In the genomic region with DNA sequence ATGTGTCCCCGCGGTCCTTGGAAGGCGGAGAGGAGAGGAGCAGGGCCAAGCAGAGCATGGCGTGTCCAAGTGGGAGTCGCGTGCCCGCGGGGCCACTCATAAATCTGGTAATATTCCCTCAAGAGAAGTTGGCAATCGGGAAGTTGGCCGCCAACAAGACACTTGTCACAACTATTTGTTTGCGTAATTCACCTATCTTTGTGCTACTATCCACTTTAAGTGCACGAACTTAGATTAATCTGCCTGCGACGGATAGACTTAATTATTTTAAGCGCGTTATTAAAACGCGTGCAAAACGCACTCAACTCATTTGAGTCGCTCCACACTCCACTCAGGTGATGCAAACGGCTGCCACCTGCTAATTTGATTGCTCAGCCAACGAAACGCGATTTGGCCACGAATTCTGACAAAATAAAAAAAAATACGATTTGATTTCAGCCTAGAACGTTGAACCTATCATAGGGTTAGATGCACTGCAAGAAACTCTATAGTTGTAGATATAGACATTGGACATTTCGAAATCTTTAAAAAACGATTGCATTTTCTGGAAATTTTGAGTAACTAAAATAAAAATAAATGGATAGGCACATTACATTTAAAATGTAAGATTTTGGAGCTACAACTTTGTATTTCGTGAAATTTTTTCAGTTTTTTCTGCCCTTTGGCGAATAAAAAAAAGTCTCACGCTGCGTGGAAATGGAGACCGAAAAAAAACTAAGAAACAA, we compare ENCODE assay signal across 1 fruit fly cellular context.
A peak's percentile ranks its signal among the peaks of the same experiment; 100 is the strongest.
TF ChIP-seq lines count a peak whose summit lies in the region.

No protein-coding gene starts in this region.

TF ChIP-seq in whole organism, embryonic, 481 proteins besides CTCF, POLR2A, EP300 and RAD21 (continued from another document and continues in another):
- TF ChIP-seq Oaz (GFP tag; IDR thresholded peaks at IDR 0.05; lab: Robert Waterston, UW) (no peak), CG17568 (GFP tag; optimal IDR thresholded peaks at IDR 0.05; lab: Kevin White, UChicago) (peak; percentile 46), cad (GFP tag; optimal IDR thresholded peaks at IDR 0.05; lab: Kevin White, UChicago) (no peak), ttk (GFP tag; IDR thresholded peaks at IDR 0.05; lab: Robert Waterston, UW) (no peak), lilli (GFP tag; optimal IDR thresholded peaks at IDR 0.05; lab: Kevin White, UChicago) (peak; percentile 60), disco-r (GFP tag; optimal IDR thresholded peaks at IDR 0.05; lab: Kevin White, UChicago) (no peak), CG34422 (GFP tag; IDR thresholded peaks at IDR 0.05; lab: Robert Waterston, UW) (0 out of 3 replicates have a peak, but pooled peaks have one; percentile 33), CG6854 (GFP tag; optimal IDR thresholded peaks at IDR 0.05; lab: Kevin White, UChicago) (peak; percentile 2), inv (GFP tag; IDR thresholded peaks at IDR 0.05; lab: Robert Waterston, UW; ENCODE audit: partially characterized antibody) (no peak), CG4360 (GFP tag; IDR thresholded peaks at IDR 0.05; lab: Robert Waterston, UW) (no peak), CG10959 (GFP tag; IDR thresholded peaks at IDR 0.05; lab: Robert Waterston, UW) (no peak), CG1832 (GFP tag; optimal IDR thresholded peaks at IDR 0.05; lab: Kevin White, UChicago) (no peak), CG18764 (GFP tag; optimal IDR thresholded peaks at IDR 0.05; lab: Kevin White, UChicago) (peak; percentile 28), CG10274 (GFP tag; optimal IDR thresholded peaks at IDR 0.05; lab: Kevin White, UChicago) (no peak), crol (GFP tag; IDR thresholded peaks at IDR 0.05; lab: Robert Waterston, UW) (no peak), CG16815 (GFP tag; optimal IDR thresholded peaks at IDR 0.05; lab: Kevin White, UChicago) (no peak), Lhr (GFP tag; optimal IDR thresholded peaks at IDR 0.05; lab: Kevin White, UChicago) (no peak), CG11247 (GFP tag; IDR thresholded peaks at IDR 0.05; lab: Robert Waterston, UW) (peak; percentile 53), CG6254 (GFP tag; optimal IDR thresholded peaks at IDR 0.05; lab: Kevin White, UChicago) (no peak), Jarid2 (GFP tag; optimal IDR thresholded peaks at IDR 0.05; lab: Kevin White, UChicago) (no peak), ash1 (GFP tag; optimal IDR thresholded peaks at IDR 0.05; lab: Kevin White, UChicago) (no peak), sc (optimal IDR thresholded peaks at IDR 0.05; lab: Kevin White, UChicago) (no peak), sc (GFP tag; optimal IDR thresholded peaks at IDR 0.05; lab: Kevin White, UChicago) (no peak), esg (GFP tag; conservative IDR thresholded peaks at IDR 0.05; lab: Robert Waterston, UW) (peak; percentile 47), gcm2 (GFP tag; optimal IDR thresholded peaks at IDR 0.05; lab: Kevin White, UChicago) (no peak), ab (GFP tag; optimal IDR thresholded peaks at IDR 0.05; lab: Kevin White, UChicago) (no peak), D19A (tag; optimal IDR thresholded peaks at IDR 0.05; lab: Kevin White, UChicago) (peak; percentile 12), sim (GFP tag; IDR thresholded peaks at IDR 0.05; lab: Robert Waterston, UW) (no peak), CG8944 (GFP tag; optimal IDR thresholded peaks at IDR 0.05; lab: Kevin White, UChicago) (no peak), Eip74EF (GFP tag; optimal IDR thresholded peaks at IDR 0.05; lab: Kevin White, UChicago) (no peak), NFAT (GFP tag; IDR thresholded peaks at IDR 0.05; lab: Robert Waterston, UW) (no peak), NfI (GFP tag; optimal IDR thresholded peaks at IDR 0.05; lab: Kevin White, UChicago) (peak; percentile 42), Six4 (GFP tag; optimal IDR thresholded peaks at IDR 0.05; lab: Kevin White, UChicago) (no peak), CG18262 (tag; optimal IDR thresholded peaks at IDR 0.05; lab: Kevin White, UChicago) (peak; percentile 59), CG10431 (GFP tag; optimal IDR thresholded peaks at IDR 0.05; lab: Kevin White, UChicago) (peak; percentile 5), CG4424 (GFP tag; optimal IDR thresholded peaks at IDR 0.05; lab: Kevin White, UChicago) (peak; percentile 35), ind (GFP tag; optimal IDR thresholded peaks at IDR 0.05; lab: Kevin White, UChicago) (peak; percentile 44), scrt (GFP tag; optimal IDR thresholded peaks at IDR 0.05; lab: Kevin White, UChicago) (peak; percentile 36), HmgZ (tag; optimal IDR thresholded peaks at IDR 0.05; lab: Kevin White, UChicago) (no peak), Sry-δ (GFP tag; optimal IDR thresholded peaks at IDR 0.05; lab: Kevin White, UChicago) (no peak), H2.0 (GFP tag; IDR thresholded peaks at IDR 0.05; lab: Robert Waterston, UW) (peak; percentile 32), Hmr (GFP tag; optimal IDR thresholded peaks at IDR 0.05; lab: Kevin White, UChicago) (peak; percentile 62), nom (GFP tag; optimal IDR thresholded peaks at IDR 0.05; lab: Kevin White, UChicago) (no peak), CG10147 (GFP tag; optimal IDR thresholded peaks at IDR 0.05; lab: Kevin White, UChicago) (peak; percentile 64), oc (tag; optimal IDR thresholded peaks at IDR 0.05; lab: Kevin White, UChicago) (no peak), Max (GFP tag; optimal IDR thresholded peaks at IDR 0.05; lab: Kevin White, UChicago) (peak; percentile 28), en (GFP tag; optimal IDR thresholded peaks at IDR 0.05; lab: Kevin White, UChicago) (peak; percentile 5), CG10543 (GFP tag; optimal IDR thresholded peaks at IDR 0.05; lab: Kevin White, UChicago) (no peak), ac (GFP tag; optimal IDR thresholded peaks at IDR 0.05; lab: Kevin White, UChicago) (no peak), rib (GFP tag; IDR thresholded peaks at IDR 0.05; lab: Robert Waterston, UW) (0 out of 2 replicates have a peak, but pooled peaks have one; percentile 30), twi (tag; optimal IDR thresholded peaks at IDR 0.05; lab: Kevin White, UChicago) (no peak), abd-A (tag; optimal IDR thresholded peaks at IDR 0.05; lab: Kevin White, UChicago) (no peak), CG31224 (GFP tag; IDR thresholded peaks at IDR 0.05; lab: Robert Waterston, UW) (peak; percentile 15; the same call in 1 of the 2 replicates), NC2α (GFP tag; optimal IDR thresholded peaks at IDR 0.05; lab: Kevin White, UChicago) (no peak), CG4282 (GFP tag; optimal IDR thresholded peaks at IDR 0.05; lab: Kevin White, UChicago) (no peak), stwl (tag; optimal IDR thresholded peaks at IDR 0.05; lab: Kevin White, UChicago) (no peak), CG2875 (GFP tag; optimal IDR thresholded peaks at IDR 0.05; lab: Kevin White, UChicago) (no peak), CG15073 (GFP tag; optimal IDR thresholded peaks at IDR 0.05; lab: Kevin White, UChicago) (no peak), Kr (GFP tag; optimal IDR thresholded peaks at IDR 0.05; lab: Kevin White, UChicago) (no peak), Ets65A (GFP tag; lab: Kevin White, UChicago) (peak; percentile 22), CG9876 (GFP tag; optimal IDR thresholded peaks at IDR 0.05; lab: Kevin White, UChicago) (no peak), ssp (GFP tag; IDR thresholded peaks at IDR 0.05; lab: Robert Waterston, UW) (no peak), Deaf1 (tag; optimal IDR thresholded peaks at IDR 0.05; lab: Kevin White, UChicago) (peak; percentile 34), Rx (GFP tag; IDR thresholded peaks at IDR 0.05; lab: Robert Waterston, UW) (no peak), jing (GFP tag; optimal IDR thresholded peaks at IDR 0.05; lab: Kevin White, UChicago) (no peak), Rfx (GFP tag; IDR thresholded peaks at IDR 0.05; lab: Robert Waterston, UW) (peak; percentile 85), Dek (tag; optimal IDR thresholded peaks at IDR 0.05; lab: Kevin White, UChicago) (peak; percentile 56), Fer1 (GFP tag; optimal IDR thresholded peaks at IDR 0.05; lab: Kevin White, UChicago) (peak; percentile 53), tap (tag; optimal IDR thresholded peaks at IDR 0.05; lab: Kevin White, UChicago) (no peak), HLH54F (GFP tag; optimal IDR thresholded peaks at IDR 0.05; lab: Kevin White, UChicago) (peak; percentile 43), CG1024 (GFP tag; IDR thresholded peaks at IDR 0.05; lab: Robert Waterston, UW) (no peak), Atf-2 (GFP tag; optimal IDR thresholded peaks at IDR 0.05; lab: Kevin White, UChicago) (peak; percentile 33), fru (optimal IDR thresholded peaks at IDR 0.05; lab: Kevin White, UChicago) (no peak), NK7.1 (GFP tag; optimal IDR thresholded peaks at IDR 0.05; lab: Kevin White, UChicago) (no peak), CG31365 (tag; optimal IDR thresholded peaks at IDR 0.05; lab: Kevin White, UChicago) (no peak), CG34224 (GFP tag; IDR thresholded peaks at IDR 0.05; lab: Robert Waterston, UW; ENCODE audit: partially characterized antibody) (no peak), CG30431 (GFP tag; optimal IDR thresholded peaks at IDR 0.05; lab: Kevin White, UChicago) (no peak), CG14441 (GFP tag; IDR thresholded peaks at IDR 0.05; lab: Robert Waterston, UW) (peak; percentile 62), lov (optimal IDR thresholded peaks at IDR 0.05; lab: Kevin White, UChicago) (no peak), lov (GFP tag; IDR thresholded peaks at IDR 0.05; lab: Robert Waterston, UW) (0 out of 3 replicates have a peak, but pooled peaks have one; percentile 38), CG2712 (tag; optimal IDR thresholded peaks at IDR 0.05; lab: Kevin White, UChicago) (peak; percentile 61), CG13424 (tag; optimal IDR thresholded peaks at IDR 0.05; lab: Kevin White, UChicago) (peak; percentile 42), Bgb (GFP tag; IDR thresholded peaks at IDR 0.05; lab: Robert Waterston, UW; ENCODE audit: partially characterized antibody) (no peak), vvl (GFP tag; IDR thresholded peaks at IDR 0.05; lab: Robert Waterston, UW) (peak; percentile 22; the same call in 1 of the 2 replicates), CG14014 (GFP tag; IDR thresholded peaks at IDR 0.05; lab: Robert Waterston, UW) (peak; percentile 71; the same call in 1 of the 2 replicates), CG8388 (GFP tag; optimal IDR thresholded peaks at IDR 0.05; lab: Kevin White, UChicago) (peak; percentile 33), Hr51 (GFP tag; optimal IDR thresholded peaks at IDR 0.05; lab: Kevin White, UChicago) (peak; percentile 33 to 65), run (tag; optimal IDR thresholded peaks at IDR 0.05; lab: Kevin White, UChicago) (no peak), CG13775 (GFP tag; optimal IDR thresholded peaks at IDR 0.05; lab: Kevin White, UChicago) (peak; percentile 42), CG12299 (tag; optimal IDR thresholded peaks at IDR 0.05; lab: Kevin White, UChicago) (peak; percentile 51), zen (tag; optimal IDR thresholded peaks at IDR 0.05; lab: Kevin White, UChicago) (no peak), sisA (GFP tag; IDR thresholded peaks at IDR 0.05; lab: Robert Waterston, UW) (no peak; the same call in 1 of the 2 replicates), CG8290 (GFP tag; optimal IDR thresholded peaks at IDR 0.05; lab: Kevin White, UChicago) (no peak), CG8290 (tag; optimal IDR thresholded peaks at IDR 0.05; lab: Kevin White, UChicago) (no peak), CG3407 (GFP tag; optimal IDR thresholded peaks at IDR 0.05; lab: Kevin White, UChicago) (no peak), dysf (GFP tag; IDR thresholded peaks at IDR 0.05; lab: Robert Waterston, UW) (peak; percentile 82; the same call in 2 of the 3 replicates), CG8281 (tag; optimal IDR thresholded peaks at IDR 0.05; lab: Kevin White, UChicago) (no peak), CG2199 (GFP tag; IDR thresholded peaks at IDR 0.05; lab: Robert Waterston, UW) (no peak), Dref (GFP tag; IDR thresholded peaks at IDR 0.05; lab: Robert Waterston, UW) (no peak), CG32767 (GFP tag; IDR thresholded peaks at IDR 0.05; lab: Robert Waterston, UW) (0 out of 2 replicates have a peak, but pooled peaks have one; percentile 33), amos (GFP tag; IDR thresholded peaks at IDR 0.05; lab: Robert Waterston, UW; ENCODE audit: partially characterized antibody) (no peak), vnd (GFP tag; IDR thresholded peaks at IDR 0.05; lab: Robert Waterston, UW; ENCODE audit: partially characterized antibody) (no peak), slp2 (GFP tag; optimal IDR thresholded peaks at IDR 0.05; lab: Kevin White, UChicago) (peak; percentile 49), CG5180 (GFP tag; optimal IDR thresholded peaks at IDR 0.05; lab: Kevin White, UChicago) (no peak), toy (GFP tag; IDR thresholded peaks at IDR 0.05; lab: Robert Waterston, UW) (no peak), Atf3 (GFP tag; optimal IDR thresholded peaks at IDR 0.05; lab: Kevin White, UChicago) (no peak), aop (GFP tag; IDR thresholded peaks at IDR 0.05; lab: Robert Waterston, UW) (no peak), lab (GFP tag; optimal IDR thresholded peaks at IDR 0.05; lab: Kevin White, UChicago) (peak; percentile 71), CG9797 (GFP tag; optimal IDR thresholded peaks at IDR 0.05; lab: Kevin White, UChicago) (no peak), HLHmδ (GFP tag; optimal IDR thresholded peaks at IDR 0.05; lab: Kevin White, UChicago) (no peak), schlank (tag; optimal IDR thresholded peaks at IDR 0.05; lab: Kevin White, UChicago) (no peak), h (optimal IDR thresholded peaks at IDR 0.05; lab: Kevin White, UChicago) (no peak), Adf1 (GFP tag; IDR thresholded peaks at IDR 0.05; lab: Robert Waterston, UW) (peak; percentile 33; the same call in 1 of the 2 replicates), Trl (optimal IDR thresholded peaks at IDR 0.05; lab: Kevin White, UChicago) (no peak), Trl (GFP tag; optimal IDR thresholded peaks at IDR 0.05; lab: Kevin White, UChicago) (peak; percentile 38), CG12391 (tag; optimal IDR thresholded peaks at IDR 0.05; lab: Kevin White, UChicago) (peak; percentile 60), bcd (GFP tag; optimal IDR thresholded peaks at IDR 0.05; lab: Kevin White, UChicago) (peak; percentile 29), CG17829 (tag; optimal IDR thresholded peaks at IDR 0.05; lab: Kevin White, UChicago) (peak; percentile 27), CG11723 (GFP tag; optimal IDR thresholded peaks at IDR 0.05; lab: Kevin White, UChicago) (no peak), CG13624 (GFP tag; optimal IDR thresholded peaks at IDR 0.05; lab: Kevin White, UChicago) (peak; percentile 61), al (GFP tag; IDR thresholded peaks at IDR 0.05; lab: Robert Waterston, UW) (peak; percentile 77), Med (GFP tag; lab: Kevin White, UChicago) (peak; percentile 79), pfk (GFP tag; optimal IDR thresholded peaks at IDR 0.05; lab: Kevin White, UChicago) (no peak), dmrt11E (tag; optimal IDR thresholded peaks at IDR 0.05; lab: Kevin White, UChicago) (peak; percentile 17), da (GFP tag; optimal IDR thresholded peaks at IDR 0.05; lab: Kevin White, UChicago) (no peak), CG10321 (GFP tag; IDR thresholded peaks at IDR 0.05; lab: Robert Waterston, UW) (no peak), CG8765 (GFP tag; IDR thresholded peaks at IDR 0.05; lab: Robert Waterston, UW) (no peak)
